Worm (Caenorhabditis elegans) whole organism, L2 larva: ENCODE measurements around the gene B0310.1.

Experiments used
- F13H6.1 ChIP-seq: sonication (generic microtip); optimal IDR thresholded peaks from 2 replicates; lab custom pipeline; 2016; ENCODE audit warnings: missing genetic modification characterization, missing compliant biosample characterization
- R02D3.7 ChIP-seq: fragments of 150-350 bp; optimal IDR thresholded peaks from 2 replicates; lab custom pipeline; 2014; ENCODE audit warnings: missing biosample characterization, missing genetic modification characterization
- alr-1 ChIP-seq: fragments of 150-350 bp; optimal IDR thresholded peaks from 2 replicates; lab custom pipeline; 2014; ENCODE audit warnings: missing biosample characterization, missing genetic modification characterization
- ama-1 ChIP-seq: fragments of 150-350 bp; optimal IDR thresholded peaks from 2 replicates; lab custom pipeline; 2018; ENCODE audit warnings: inconsistent platforms
- blmp-1 ChIP-seq: sonication (generic microtip); optimal IDR thresholded peaks from 2 replicates; lab custom pipeline; 2017; ENCODE audit warnings: missing genetic modification characterization, mild to moderate bottlenecking, missing compliant biosample characterization, antibody characterized with exemption, moderate library complexity; ENCODE audit not compliant: insufficient read depth
- ceh-16 ChIP-seq: fragments of 150-350 bp; optimal IDR thresholded peaks from 2 replicates; lab custom pipeline; 2014; ENCODE audit warnings: missing biosample characterization, missing genetic modification characterization
- crh-2 ChIP-seq: sonication (generic microtip); optimal IDR thresholded peaks from 2 replicates; lab custom pipeline; 2017; ENCODE audit warnings: missing biosample characterization, missing genetic modification characterization
- mdl-1 ChIP-seq, 2 experiments: fragments of 150-350 bp in 1 of 2; sonication (generic microtip) in 1 of 2; optimal IDR thresholded peaks; 2 replicates each; lab custom pipeline; 2017; ENCODE audit warnings: missing biosample characterization in 2 of 2, missing genetic modification characterization in 2 of 2
- nhr-129 ChIP-seq: fragments of 150-350 bp; optimal IDR thresholded peaks from 2 replicates; lab custom pipeline; 2014; ENCODE audit warnings: missing biosample characterization, missing genetic modification characterization
- nhr-23 ChIP-seq: fragments of 150-350 bp; optimal IDR thresholded peaks from 2 replicates; lab custom pipeline; 2014; ENCODE audit warnings: missing biosample characterization, missing genetic modification reagents, missing genetic modification characterization
- nhr-237 ChIP-seq: fragments of 150-350 bp; optimal IDR thresholded peaks from 2 replicates; lab custom pipeline; 2014; ENCODE audit warnings: missing biosample characterization, missing genetic modification characterization
- nhr-77 ChIP-seq: fragments of 150-350 bp; optimal IDR thresholded peaks from 2 replicates; lab custom pipeline; 2014; ENCODE audit warnings: missing biosample characterization, missing genetic modification characterization
- sma-3 ChIP-seq: sonication (generic microtip); optimal IDR thresholded peaks from 2 replicates; lab custom pipeline; 2016; ENCODE audit warnings: missing genetic modification reagents, missing genetic modification characterization, missing compliant biosample characterization
- unc-39 ChIP-seq: fragments of 150-350 bp; optimal IDR thresholded peaks from 2 replicates; lab custom pipeline; 2014; ENCODE audit warnings: missing biosample characterization, missing genetic modification characterization

DNA sequence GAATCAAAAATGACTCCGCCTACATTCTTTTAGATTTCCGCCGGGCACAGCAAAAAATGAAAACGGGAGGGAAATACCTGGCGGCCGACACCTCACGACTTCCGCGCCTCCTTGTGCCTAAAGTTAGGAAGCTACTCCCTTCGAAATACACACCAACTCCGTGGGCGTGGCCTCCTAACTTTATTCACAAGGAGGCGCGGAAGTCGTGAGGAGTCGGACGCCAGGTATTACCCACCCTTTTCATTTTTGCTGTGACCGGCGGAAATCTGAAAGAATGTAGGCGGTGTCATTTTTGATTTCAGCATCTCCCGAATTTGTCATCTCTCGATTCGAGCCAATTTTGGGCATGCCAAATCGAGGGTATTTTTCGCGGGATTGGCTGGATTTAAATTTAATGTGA, 45.1 kb downstream of the B0310.1 start:
- TF ChIP-seq mdl-1 (tag; optimal IDR thresholded peaks at IDR 0.05; lab: Kevin White, UChicago) = no peak
- no peak for TF ChIP-seq crh-2 (tag; lab: Kevin White, UChicago)
- no peak for TF ChIP-seq ama-1 (lab: Kevin White, UChicago)
- TF ChIP-seq unc-39 (tag; lab: Kevin White, UChicago) = no peak
- no peak for TF ChIP-seq ceh-16
- TF ChIP-seq nhr-23 (tag; lab: Kevin White, UChicago) = no peak
- TF ChIP-seq R02D3.7 (tag; lab: Kevin White, UChicago) = no peak
- TF ChIP-seq alr-1 = no peak
- no peak for TF ChIP-seq nhr-77 (tag; lab: Kevin White, UChicago)
- TF ChIP-seq F13H6.1 = no peak
- TF ChIP-seq blmp-1 (tag; lab: Kevin White, UChicago) = no peak
- TF ChIP-seq sma-3 (GFP tag; lab: Kevin White, UChicago) = no peak
- no peak for TF ChIP-seq nhr-129
- no peak for TF ChIP-seq nhr-237 (tag; lab: Kevin White, UChicago)
